Worm (Caenorhabditis elegans) whole organism, young adult: Measurements from ENCODE around the gene T07C4.3.

Experiments
- B0019.2 ChIP-seq: fragments of 200-800 bp; sonication (Bioruptor generic); conservative IDR thresholded peaks from 2 replicates; pipeline ENCODE4 v1.3.6; 2022; ENCODE audit warnings: missing genetic modification reagents, missing genetic modification characterization, missing compliant biosample characterization
- B0336.3 ChIP-seq: fragments of 200-800 bp; sonication (Bioruptor generic); IDR thresholded peaks from 2 replicates; pipeline ENCODE4 v1.3.6; 2022; ENCODE audit warnings: missing genetic modification characterization, missing compliant biosample characterization
- C06A6.2 ChIP-seq: fragments of 200-800 bp; sonication (Bioruptor generic); conservative IDR thresholded peaks from 2 replicates; pipeline ENCODE4 v1.3.6; 2022; ENCODE audit warnings: missing genetic modification characterization, missing compliant biosample characterization
- F37B4.10 ChIP-seq: fragments of 200-800 bp; sonication (Bioruptor generic); IDR thresholded peaks from 2 replicates; pipeline ENCODE4 v1.3.6; 2022; ENCODE audit warnings: missing genetic modification characterization, missing compliant biosample characterization
- F55B11.4 ChIP-seq: sonication (generic microtip); optimal IDR thresholded peaks from 2 replicates; lab custom pipeline; 2016; ENCODE audit warnings: missing compliant biosample characterization, missing genetic modification characterization, borderline replicate concordance; ENCODE audit not compliant: insufficient read depth
- F57A8.1 ChIP-seq: fragments of 200-800 bp; sonication (Bioruptor generic); optimal IDR thresholded peaks from 2 replicates; lab custom pipeline; 2018; ENCODE audit warnings: mild to moderate bottlenecking, missing genetic modification characterization, moderate library complexity, missing compliant biosample characterization
- K12H6.12 ChIP-seq: fragments of 200-800 bp; sonication (Bioruptor generic); optimal IDR thresholded peaks from 2 replicates; lab custom pipeline; 2018; ENCODE audit warnings: mild to moderate bottlenecking, missing genetic modification characterization, missing compliant biosample characterization
- Y53F4B.3 ChIP-seq: fragments of 200-800 bp; sonication (Bioruptor generic); IDR thresholded peaks from 2 replicates; pipeline ENCODE4 v1.3.6; 2022; ENCODE audit warnings: missing genetic modification reagents, missing genetic modification characterization, missing compliant biosample characterization
- Y53G8AR.9 ChIP-seq: fragments of 200-800 bp; sonication (Bioruptor generic); conservative IDR thresholded peaks from 2 replicates; pipeline ENCODE4 v1.3.6; 2022; ENCODE audit warnings: missing genetic modification reagents, missing genetic modification characterization, missing compliant biosample characterization
- cebp-2 ChIP-seq: fragments of 200-800 bp; sonication (Bioruptor generic); IDR thresholded peaks from 2 replicates; pipeline ENCODE4 v1.3.6; 2022; ENCODE audit warnings: missing genetic modification characterization, missing compliant biosample characterization
- ceh-100 ChIP-seq: fragments of 200-800 bp; sonication (Bioruptor generic); IDR thresholded peaks from 2 replicates; pipeline ENCODE4 v1.3.6; 2022; ENCODE audit warnings: missing genetic modification reagents, missing genetic modification characterization, missing compliant biosample characterization
- ceh-27 ChIP-seq: fragments of 200-800 bp; sonication (Bioruptor generic); optimal IDR thresholded peaks from 2 replicates; lab custom pipeline; 2018; ENCODE audit warnings: mild to moderate bottlenecking, missing genetic modification characterization, moderate library complexity, missing compliant biosample characterization
- ceh-58 ChIP-seq: fragments of 200-800 bp; sonication (Bioruptor generic); IDR thresholded peaks from 2 replicates; pipeline ENCODE4 v1.3.6; 2022; ENCODE audit warnings: missing genetic modification characterization, missing compliant biosample characterization
- ceh-79 ChIP-seq: sonication (generic microtip); optimal IDR thresholded peaks from 2 replicates; lab custom pipeline; 2017; ENCODE audit warnings: mild to moderate bottlenecking, missing genetic modification characterization, missing compliant biosample characterization
- ceh-91 ChIP-seq: fragments of 200-800 bp; sonication (Bioruptor generic); IDR thresholded peaks from 2 replicates; pipeline ENCODE4 v1.3.6; 2022; ENCODE audit warnings: missing genetic modification reagents, missing genetic modification characterization, missing compliant biosample characterization
- die-1 ChIP-seq: sonication (generic microtip); optimal IDR thresholded peaks from 2 replicates; lab custom pipeline; 2016; ENCODE audit warnings: missing genotype, mild to moderate bottlenecking, missing genetic modification characterization, missing compliant biosample characterization
- lag-1 ChIP-seq: fragments of 200-800 bp; sonication (Bioruptor generic); IDR thresholded peaks from 2 replicates; pipeline ENCODE4 v1.3.6; 2022; ENCODE audit warnings: missing genetic modification reagents, missing genetic modification characterization, missing compliant biosample characterization
- madf-10 ChIP-seq: sonication (generic microtip); optimal IDR thresholded peaks from 2 replicates; lab custom pipeline; 2016; ENCODE audit warnings: mild to moderate bottlenecking, missing genetic modification characterization, missing compliant biosample characterization
- madf-3 ChIP-seq: fragments of 200-800 bp; sonication (Bioruptor generic); IDR thresholded peaks from 2 replicates; pipeline ENCODE4 v1.3.6; 2022; ENCODE audit warnings: missing genetic modification reagents, missing genetic modification characterization, missing compliant biosample characterization
- madf-6 ChIP-seq: fragments of 200-800 bp; sonication (Bioruptor generic); IDR thresholded peaks from 2 replicates; pipeline ENCODE4 v1.3.6; 2022; ENCODE audit warnings: missing genetic modification reagents, missing genetic modification characterization, missing compliant biosample characterization
- madf-8 ChIP-seq: fragments of 200-800 bp; sonication (Bioruptor generic); conservative IDR thresholded peaks from 2 replicates; pipeline ENCODE4 v1.3.6; 2022; ENCODE audit warnings: missing genetic modification reagents, missing genetic modification characterization, missing compliant biosample characterization
- mel-28 ChIP-seq: sonication (generic microtip); optimal IDR thresholded peaks from 2 replicates; lab custom pipeline; 2016; ENCODE audit warnings: borderline replicate concordance, mild to moderate bottlenecking, missing genetic modification characterization, missing compliant biosample characterization
- mes-4 ChIP-seq: sonication (generic microtip); optimal IDR thresholded peaks from 2 replicates; lab custom pipeline; 2016; ENCODE audit warnings: missing genotype, missing genetic modification characterization, missing compliant biosample characterization
- nhr-80 ChIP-seq: sonication (generic microtip); optimal IDR thresholded peaks from 2 replicates; lab custom pipeline; 2016; ENCODE audit warnings: missing genetic modification characterization, missing compliant biosample characterization
- rcor-1 ChIP-seq: fragments of 200-800 bp; sonication (Bioruptor generic); IDR thresholded peaks from 2 replicates; pipeline ENCODE4 v1.3.6; 2022; ENCODE audit warnings: missing genetic modification reagents, missing genetic modification characterization, missing compliant biosample characterization
- rec-8 ChIP-seq, 2 experiments: sonication (generic microtip); optimal IDR thresholded peaks; 2 replicates each; lab custom pipeline; 2016; ENCODE audit warnings: mild to moderate bottlenecking in 2 of 2, missing genetic modification characterization in 2 of 2, missing genetic modification reagents in 2 of 2, missing genotype in 2 of 2, missing biosample characterization in 1 of 2, missing compliant biosample characterization in 1 of 2, moderate library complexity in 1 of 2
- rpc-1 ChIP-seq, 2 experiments: fragments of 150-350 bp in 1 of 2; sonication (generic microtip) in 1 of 2; optimal IDR thresholded peaks; 2 replicates each; lab custom pipeline; 2014 to 2018; ENCODE audit warnings: missing biosample characterization in 1 of 2, missing genetic modification characterization in 1 of 2, missing genetic modification reagents in 1 of 2, missing genotype in 1 of 2
- sdz-38 ChIP-seq: sonication (generic microtip); optimal IDR thresholded peaks from 2 replicates; lab custom pipeline; 2016; ENCODE audit warnings: missing genotype, missing genetic modification characterization, missing compliant biosample characterization
- somi-1 ChIP-seq: fragments of 200-800 bp; sonication (Bioruptor generic); optimal IDR thresholded peaks from 2 replicates; lab custom pipeline; 2018; ENCODE audit warnings: mild to moderate bottlenecking, missing genetic modification characterization, missing compliant biosample characterization
- tbp1 ChIP-seq: fragments of 200-800 bp; sonication (Bioruptor generic); optimal IDR thresholded peaks from 2 replicates; lab custom pipeline; 2018; ENCODE audit warnings: mild to moderate bottlenecking, missing genetic modification characterization, missing compliant biosample characterization
- zfh-2 ChIP-seq: fragments of 200-800 bp; sonication (Bioruptor generic); conservative IDR thresholded peaks from 2 replicates; pipeline ENCODE4 v1.3.6; 2022; ENCODE audit warnings: missing genetic modification reagents, missing genetic modification characterization, missing compliant biosample characterization
- ztf-28 ChIP-seq: fragments of 200-800 bp; sonication (Bioruptor generic); IDR thresholded peaks from 2 replicates; pipeline ENCODE4 v1.3.6; 2022; ENCODE audit warnings: missing genetic modification reagents, missing genetic modification characterization, missing compliant biosample characterization

T07C4.3 gene

DNA sequence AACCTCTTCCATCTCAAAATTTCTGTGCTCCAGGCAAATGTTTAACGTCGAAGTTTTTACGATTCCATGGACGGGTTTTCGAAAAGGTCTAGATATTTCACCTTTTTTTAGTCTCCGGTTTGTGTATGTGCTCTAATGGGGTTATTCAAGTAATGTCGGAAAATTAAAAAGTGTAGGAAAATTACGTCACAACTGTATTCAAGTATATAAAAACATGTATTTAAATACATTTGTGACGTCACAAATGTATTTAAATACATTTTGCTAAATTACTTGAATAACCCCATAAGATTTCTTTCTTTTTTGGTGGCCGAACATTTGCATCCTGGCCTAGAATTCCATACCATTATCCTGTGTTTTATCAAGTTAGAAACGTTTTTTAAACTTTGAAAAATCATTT lies 9.5 kb downstream of the T07C4.3 start:
- TF ChIP-seq ceh-91 (GFP tag; lab: Robert Waterston, UW): no peak
- no peak for TF ChIP-seq rcor-1
- TF ChIP-seq rpc-1 (optimal IDR thresholded peaks at IDR 0.05; lab: Kevin White, UChicago): no peak
- no peak for TF ChIP-seq rpc-1 (tag; optimal IDR thresholded peaks at IDR 0.05; lab: Kevin White, UChicago)
- no peak for TF ChIP-seq ztf-28 (GFP tag; lab: Robert Waterston, UW)
- no peak for TF ChIP-seq tbp1 (GFP tag; lab: Kevin White, UChicago)
- TF ChIP-seq B0019.2 (GFP tag; lab: Robert Waterston, UW): no peak
- TF ChIP-seq madf-6 (GFP tag; lab: Robert Waterston, UW): no peak

DNA sequence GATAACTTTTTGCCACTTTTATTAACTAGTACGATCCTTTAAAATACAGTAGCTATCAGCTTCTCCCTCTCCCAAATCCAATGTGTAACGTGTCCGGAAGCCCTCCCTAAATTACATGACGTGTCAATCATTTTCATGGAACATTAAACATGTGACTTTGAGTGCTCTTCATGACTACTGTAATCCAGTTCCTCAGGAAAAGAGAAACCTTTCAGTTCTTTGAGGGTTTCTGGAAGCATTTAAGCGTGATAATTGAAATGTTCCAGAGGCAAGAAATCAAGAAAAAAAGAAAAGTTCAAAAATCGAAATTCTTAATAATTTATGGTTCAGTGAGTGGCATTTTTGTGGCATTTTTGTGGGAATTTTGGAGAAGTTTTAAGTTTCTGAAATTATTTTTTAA lies 11.0 kb downstream of the T07C4.3 start:
- TF ChIP-seq C06A6.2 (GFP tag; lab: Robert Waterston, UW) (no peak), cebp-2 (GFP tag; lab: Robert Waterston, UW) (no peak), lag-1 (GFP tag; lab: Robert Waterston, UW) (no peak), F55B11.4 (no peak), somi-1 (GFP tag; lab: Kevin White, UChicago) (no peak), madf-3 (GFP tag; lab: Robert Waterston, UW) (no peak), ceh-58 (no peak), Y53F4B.3 (GFP tag; lab: Robert Waterston, UW) (no peak), F57A8.1 (GFP tag; lab: Kevin White, UChicago) (no peak), ceh-79 (tag; lab: Kevin White, UChicago) (no peak), zfh-2 (GFP tag; lab: Robert Waterston, UW) (no peak), B0019.2 (GFP tag; lab: Robert Waterston, UW) (no peak), sdz-38 (no peak), die-1 (tag; lab: Kevin White, UChicago) (no peak), Y53G8AR.9 (GFP tag; lab: Robert Waterston, UW) (no peak), K12H6.12 (tag; lab: Kevin White, UChicago) (no peak), tbp1 (GFP tag; lab: Kevin White, UChicago) (no peak)

DNA sequence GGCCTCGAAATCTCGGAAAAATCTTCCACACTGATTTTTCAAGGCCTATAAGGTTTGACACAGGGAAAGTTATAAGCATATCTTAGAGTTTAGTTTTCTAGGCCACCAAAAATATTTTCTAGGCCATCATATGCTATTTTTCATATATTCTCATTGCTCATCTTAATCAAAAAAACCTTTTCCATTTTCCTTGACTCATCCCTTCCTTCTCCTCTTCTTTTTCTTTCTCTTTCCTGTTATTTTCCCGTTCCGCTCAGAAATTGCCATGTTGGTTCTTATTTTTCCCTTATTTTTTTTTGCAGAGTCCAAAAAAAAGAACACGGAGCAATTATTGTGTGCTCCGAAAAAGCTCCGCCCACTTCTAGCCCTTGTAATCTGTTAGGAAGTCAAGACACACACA lies 12.7 kb downstream of the T07C4.3 start, which contains the start of gene tbc-8:
Gene tbc-8 (plus strand): TSS at position 301 of the 400 bp plus-strand sequence.
- no peak for TF ChIP-seq mel-28 (tag; lab: Kevin White, UChicago)
- TF ChIP-seq rec-8 (tag; optimal IDR thresholded peaks at IDR 0.05; lab: Kevin White, UChicago): no peak

ce11 chrIII:10367355-10367909 lies 15.5 kb downstream of the T07C4.3 start:
- TF ChIP-seq madf-8 (GFP tag; lab: Robert Waterston, UW): no peak
- TF ChIP-seq ceh-27 (GFP tag; lab: Kevin White, UChicago): peak; percentile 4
- peak; percentile 44 for TF ChIP-seq K12H6.12 (tag; lab: Kevin White, UChicago)
- TF ChIP-seq ceh-79 (tag; lab: Kevin White, UChicago): no peak
- no peak for TF ChIP-seq ceh-100

- TF ChIP-seq F37B4.10: 0 out of 2 replicates have a peak, but pooled peaks have one; percentile 41
- no peak for TF ChIP-seq B0336.3
Measured at ce11 chrIII:10373845-10374244, 21.9 kb downstream of the T07C4.3 start.

DNA sequence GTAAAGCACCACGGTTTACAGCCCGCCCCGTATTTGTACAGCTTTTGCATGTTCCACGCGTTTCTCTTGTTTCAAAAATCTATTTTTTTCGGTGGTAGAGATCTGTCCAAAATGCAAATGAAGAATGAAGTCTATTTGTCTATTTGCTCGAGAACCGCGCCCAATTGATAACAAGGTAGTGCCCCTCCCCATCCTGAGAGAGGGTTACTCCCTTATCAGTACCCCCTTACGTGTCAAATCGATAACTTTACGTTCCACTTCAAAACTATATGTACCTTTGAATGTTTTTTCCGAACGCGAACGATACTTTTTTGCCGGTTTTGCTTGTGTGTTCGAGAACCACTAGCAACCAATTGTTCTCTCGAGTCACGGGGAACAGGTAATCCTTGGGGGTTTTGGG lies 24.1 kb downstream of the T07C4.3 start:
- TF ChIP-seq nhr-80 (peak; percentile 67), madf-10 (tag; lab: Kevin White, UChicago) (no peak), mes-4 (no peak)
